Worm (Caenorhabditis elegans) whole organism, L1 larva: ENCODE measurements around the gene chc-1.

ENCODE experiments used
- blmp-1 ChIP-seq: fragments of 150-350 bp; optimal IDR thresholded peaks from 2 replicates; lab custom pipeline; 2014; ENCODE audit warnings: missing biosample characterization, missing genetic modification characterization
- ces-1 ChIP-seq: fragments of 150-350 bp; optimal IDR thresholded peaks from 2 replicates; lab custom pipeline; 2014; ENCODE audit warnings: missing biosample characterization, missing genetic modification reagents, missing genetic modification characterization
- egl-27 ChIP-seq, 2 experiments: fragments of 150-350 bp in 1 of 2; sonication (generic microtip); optimal IDR thresholded peaks; 3 replicates each; lab custom pipeline; 2017 to 2018; ENCODE audit warnings: missing biosample characterization in 2 of 2, missing genetic modification characterization in 2 of 2, missing genetic modification reagents in 2 of 2
- elt-2 ChIP-seq: sonication (generic microtip); optimal IDR thresholded peaks from 2 replicates; lab custom pipeline; 2016; ENCODE audit warnings: missing genetic modification characterization, mild to moderate bottlenecking, inconsistent platforms, missing compliant biosample characterization, missing genetic modification reagents
- lin-13 ChIP-seq: fragments of 150-350 bp; optimal IDR thresholded peaks from 2 replicates; lab custom pipeline; 2014; ENCODE audit warnings: missing biosample characterization, missing genetic modification reagents, missing genetic modification characterization
- sptf-1 ChIP-seq: fragments of 150-350 bp; optimal IDR thresholded peaks from 2 replicates; lab custom pipeline; 2014; ENCODE audit warnings: missing biosample characterization, missing genetic modification characterization

DNA sequence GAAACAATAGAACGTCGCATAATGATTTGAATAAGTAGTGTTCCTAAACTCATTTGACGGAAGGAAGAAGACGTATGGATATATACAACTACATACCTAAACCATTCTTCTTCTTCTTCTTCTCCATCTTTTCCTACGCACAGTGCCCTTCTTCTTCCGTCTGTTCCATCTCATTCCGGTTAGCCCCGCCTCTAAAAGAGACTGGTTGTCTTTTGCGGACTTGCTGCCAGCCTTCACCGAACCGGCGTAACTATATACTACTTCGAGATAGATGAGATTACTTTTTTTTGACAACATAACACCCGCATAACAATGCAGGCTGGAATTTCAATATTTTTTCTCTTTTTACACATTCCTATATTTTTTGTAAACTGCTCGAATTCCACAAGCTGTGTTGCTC, 43.2 kb upstream of the chc-1 start, which contains the start of the genes K08E5.5 and mua-3:
- TF ChIP-seq egl-27 (tag; optimal IDR thresholded peaks at IDR 0.05; lab: Kevin White, UChicago) = no peak
- TF ChIP-seq blmp-1 = no peak
- TF ChIP-seq sptf-1 (tag; lab: Kevin White, UChicago) = no peak
- TF ChIP-seq lin-13 (GFP tag; lab: Kevin White, UChicago) = no peak
- TF ChIP-seq ces-1 (GFP tag; lab: Kevin White, UChicago) = no peak
- no peak for TF ChIP-seq elt-2 (tag; lab: Kevin White, UChicago)
